Worm (Caenorhabditis elegans): ENCODE results near the gene tbc-2.

Gene tbc-2

DNA sequence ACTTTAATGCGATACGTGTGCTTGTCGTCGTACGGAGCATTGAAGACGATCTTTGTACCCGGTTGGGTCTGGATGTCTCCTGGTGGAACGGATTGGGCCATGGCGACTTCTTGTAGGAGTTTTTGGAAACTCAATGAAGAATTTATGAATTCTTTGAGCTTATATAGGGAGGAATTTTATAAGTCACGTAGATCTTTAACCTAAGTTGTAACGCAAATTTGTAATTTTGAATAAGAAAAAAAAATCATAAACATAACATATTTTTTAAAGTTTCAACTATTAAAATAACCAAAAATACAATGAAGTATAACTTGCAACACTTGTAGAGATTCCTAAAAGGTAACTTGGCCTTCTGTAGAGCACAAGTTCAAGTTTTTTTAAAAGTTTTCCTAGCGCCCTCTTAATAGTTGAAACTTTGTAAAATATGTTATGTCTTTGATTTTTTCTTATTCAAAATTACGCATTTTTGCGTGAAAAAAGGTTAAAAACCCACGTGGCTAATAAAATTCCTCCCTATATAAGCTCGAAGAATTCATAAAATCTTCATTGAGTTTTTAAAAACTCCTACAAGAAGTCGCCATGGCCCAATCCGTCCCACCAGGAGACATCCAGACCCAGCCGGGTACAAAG lies 29.8 kb downstream of the tbc-2 start, which contains the start of the genes msp-63 and msp-142:
TSS of gene msp-63 (minus strand) at position 101 of the 630 bp plus-strand sequence.
TSS of gene msp-142 (plus strand) at position 580 of the 630 bp plus-strand sequence.
- TF ChIP-seq dsc-1 (tag; optimal IDR thresholded peaks at IDR 0.05) = no peak
- TF ChIP-seq jun-1 (tag; optimal IDR thresholded peaks at IDR 0.05) = no peak
- no peak for TF ChIP-seq nhr-84 (tag; optimal IDR thresholded peaks at IDR 0.05)
- TF ChIP-seq lin-13 (GFP tag; optimal IDR thresholded peaks at IDR 0.05) = no peak
- no peak for TF ChIP-seq tbx-2 (tag; optimal IDR thresholded peaks at IDR 0.05)
- no peak for TF ChIP-seq blmp-1 (tag; optimal IDR thresholded peaks at IDR 0.05)
- no peak for TF ChIP-seq ceh-63 (GFP tag; optimal IDR thresholded peaks at IDR 0.05)
- no peak for TF ChIP-seq Y116A8C.19 (tag; optimal IDR thresholded peaks at IDR 0.05; ENCODE audit: borderline replicate concordance)
- TF ChIP-seq C16A3.4 (tag; optimal IDR thresholded peaks at IDR 0.05) = no peak
- no peak for TF ChIP-seq lin-39 (tag; optimal IDR thresholded peaks at IDR 0.05)
- TF ChIP-seq nhr-11 (tag; optimal IDR thresholded peaks at IDR 0.05) = no peak
- no peak for TF ChIP-seq aha-1 (tag; optimal IDR thresholded peaks at IDR 0.05)
- TF ChIP-seq zip-4 (GFP tag; optimal IDR thresholded peaks at IDR 0.05) = no peak

DNA sequence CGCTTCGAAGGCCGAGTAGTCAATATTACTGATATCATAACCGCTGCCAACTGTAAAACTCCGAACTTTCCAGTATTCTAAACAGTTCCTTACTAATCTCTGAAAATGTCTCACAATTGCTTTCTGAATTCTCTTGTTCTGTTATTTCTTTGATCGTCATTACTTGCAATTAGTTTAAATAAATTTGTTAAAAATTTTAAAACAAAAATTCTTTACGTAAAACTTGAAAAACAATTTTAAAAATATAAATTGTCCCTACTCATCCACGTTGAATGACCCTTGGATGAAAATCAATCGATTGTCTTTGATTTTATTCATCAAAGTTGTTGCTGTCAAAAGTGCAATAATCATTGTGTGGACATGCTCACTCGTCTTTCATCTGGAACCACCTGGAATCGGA lies 33.0 kb downstream of the tbc-2 start, which contains the start of gene acdh-8:
TSS of gene acdh-8 (plus strand) at position 301 of the 400 bp plus-strand sequence.
- TF ChIP-seq efl-3 (GFP tag; optimal IDR thresholded peaks at IDR 0.05) = no peak
- no peak for TF ChIP-seq hlh-4 (tag; optimal IDR thresholded peaks at IDR 0.05)
- no peak for TF ChIP-seq nhr-84 (tag; optimal IDR thresholded peaks at IDR 0.05)
- TF ChIP-seq ceh-90 (tag; optimal IDR thresholded peaks at IDR 0.05) = no peak
- TF ChIP-seq efl-1 (optimal IDR thresholded peaks at IDR 0.05) = no peak
- no peak for TF ChIP-seq efl-1 (GFP tag; optimal IDR thresholded peaks at IDR 0.05 in 1 of 2)
- TF ChIP-seq irx-1 (tag; optimal IDR thresholded peaks at IDR 0.05) = no peak
- TF ChIP-seq sox-4 (tag; optimal IDR thresholded peaks at IDR 0.05) = no peak
- TF ChIP-seq nhr-71 (tag; optimal IDR thresholded peaks at IDR 0.05) = no peak
- TF ChIP-seq alr-1 (tag; optimal IDR thresholded peaks at IDR 0.05; ENCODE audit: borderline replicate concordance) = no peak
- TF ChIP-seq mep-1 (tag; optimal IDR thresholded peaks at IDR 0.05) = no peak
- no peak for TF ChIP-seq hlh-17 (GFP tag; optimal IDR thresholded peaks at IDR 0.05; ENCODE audit: borderline replicate concordance)
- no peak for TF ChIP-seq nhr-20 (tag; optimal IDR thresholded peaks at IDR 0.05)
- no peak for TF ChIP-seq pag-3 (tag; optimal IDR thresholded peaks at IDR 0.05; ENCODE audit: borderline replicate concordance, insufficient read depth)
- no peak for TF ChIP-seq nhr-76 (tag; optimal IDR thresholded peaks at IDR 0.05)
- TF ChIP-seq pqm-1 (tag; optimal IDR thresholded peaks at IDR 0.05) = no peak
- no peak for TF ChIP-seq nhr-19 (GFP tag; conservative IDR thresholded peaks at IDR 0.05)

DNA sequence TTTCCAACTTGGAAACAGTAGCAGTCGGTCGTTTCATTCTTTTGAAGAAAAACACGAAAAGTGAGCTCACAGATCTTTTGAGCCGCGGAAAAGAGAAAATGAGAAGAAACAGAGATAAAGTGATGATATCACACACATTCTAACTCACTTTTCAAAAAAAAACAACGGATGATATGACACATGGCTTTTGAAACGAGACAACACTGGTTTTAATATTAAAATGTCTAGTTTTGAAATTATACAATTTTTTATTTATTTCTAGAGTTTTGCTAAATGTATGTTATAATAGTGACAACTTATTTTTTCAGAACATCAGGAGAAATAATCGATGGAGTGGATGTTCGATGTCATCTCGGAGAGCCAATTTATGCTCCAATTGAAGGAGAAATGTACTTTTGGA lies 34.8 kb downstream of the tbc-2 start, which contains the start of gene K05F1.14:
TSS of gene K05F1.14 (minus strand) at position 101 of the 400 bp plus-strand sequence.
- TF ChIP-seq hlh-4 (tag; optimal IDR thresholded peaks at IDR 0.05) (no peak), dpl-1 (GFP tag; optimal IDR thresholded peaks at IDR 0.05) (no peak), nhr-84 (tag; optimal IDR thresholded peaks at IDR 0.05) (no peak), sox-4 (tag; optimal IDR thresholded peaks at IDR 0.05) (no peak), nhr-76 (tag; optimal IDR thresholded peaks at IDR 0.05) (no peak), nhr-47 (tag; optimal IDR thresholded peaks at IDR 0.05) (no peak), nhr-19 (GFP tag; conservative IDR thresholded peaks at IDR 0.05) (no peak), unc-130 (tag; optimal IDR thresholded peaks at IDR 0.05) (no peak), mef-2 (tag; optimal IDR thresholded peaks at IDR 0.05) (no peak), ceh-82 (tag; optimal IDR thresholded peaks at IDR 0.05) (no peak), lir-3 (tag; optimal IDR thresholded peaks at IDR 0.05; ENCODE audit: poor library complexity) (no peak)

DNA sequence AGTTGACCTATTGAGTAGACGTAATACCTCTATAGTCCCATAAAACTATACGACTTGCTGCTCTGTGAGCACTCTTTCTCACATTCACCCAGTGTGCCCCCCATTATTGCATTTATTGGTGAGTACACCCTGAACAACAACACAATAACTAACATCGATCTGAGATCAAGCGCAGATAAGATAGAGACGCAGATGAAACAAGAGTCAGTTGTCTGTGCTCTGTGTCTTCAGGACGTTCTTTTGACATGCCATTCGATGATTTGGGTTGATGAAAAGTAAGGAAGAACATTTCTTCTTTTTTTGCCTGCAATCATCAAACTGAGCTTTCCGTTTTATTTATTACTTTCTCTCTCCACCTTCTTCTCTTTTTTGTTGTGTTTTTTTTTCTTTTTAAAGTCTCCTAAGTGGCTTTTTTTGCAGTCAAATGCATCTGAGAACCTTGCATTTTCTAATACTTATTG lies 36.9 kb downstream of the tbc-2 start, which contains the start of gene lect-2:
TSS of gene lect-2 (plus strand) at position 411 of the 461 bp plus-strand sequence.
- TF ChIP-seq hpl-2 (GFP tag; optimal IDR thresholded peaks at IDR 0.05) (no peak), ceh-90 (tag; optimal IDR thresholded peaks at IDR 0.05) (no peak), C16A3.4 (tag; optimal IDR thresholded peaks at IDR 0.05) (no peak), jun-1 (tag; optimal IDR thresholded peaks at IDR 0.05) (no peak), ama-1 (optimal IDR thresholded peaks at IDR 0.05) (no peak), nhr-20 (tag; optimal IDR thresholded peaks at IDR 0.05) (no peak), rnt-1 (tag; optimal IDR thresholded peaks at IDR 0.05) (peak; percentile 36), fkh-4 (tag; optimal IDR thresholded peaks at IDR 0.05; ENCODE audit: borderline replicate concordance) (no peak), C34B4.2 (tag; optimal IDR thresholded peaks at IDR 0.05) (no peak), unc-30 (tag; optimal IDR thresholded peaks at IDR 0.05) (no peak), lin-35 (GFP tag; optimal IDR thresholded peaks at IDR 0.05) (no peak), pag-3 (tag; optimal IDR thresholded peaks at IDR 0.05; ENCODE audit: borderline replicate concordance, insufficient read depth) (peak; percentile 89), mab-9 (GFP tag; IDR thresholded peaks at IDR 0.05) (no peak), irx-1 (tag; optimal IDR thresholded peaks at IDR 0.05) (no peak), dsc-1 (tag; optimal IDR thresholded peaks at IDR 0.05) (no peak), lsy-2 (tag; optimal IDR thresholded peaks at IDR 0.05) (no peak), ces-1 (GFP tag; optimal IDR thresholded peaks at IDR 0.05) (no peak), tbx-2 (tag; optimal IDR thresholded peaks at IDR 0.05) (no peak), fos-1 (tag; optimal IDR thresholded peaks at IDR 0.05) (no peak), nhr-71 (tag; optimal IDR thresholded peaks at IDR 0.05) (peak; percentile 0)
